Worm (Caenorhabditis elegans): ENCODE measurements around the gene Y24F12A.1.

ce11 chrIV:11604909-11605308 lies at the start of gene Y24F12A.1, which contains the start of gene ragc-1:
- peak; percentile 89 for TF ChIP-seq W03F9.2 (tag; optimal IDR thresholded peaks at IDR 0.05)
- TF ChIP-seq him-1 (tag; optimal IDR thresholded peaks at IDR 0.05): no peak
- no peak for TF ChIP-seq dao-5 (tag; optimal IDR thresholded peaks at IDR 0.05)

Data from whole organism, L4/young adult.